Fruit fly (Drosophila melanogaster): ENCODE measurements around the gene NetB.

dm6 chrX:14727580-14727979 lies 21.6 kb downstream of the NetB start:
- TF ChIP-seq dmrt93B (GFP tag; optimal IDR thresholded peaks at IDR 0.05) (no peak), dsf (GFP tag; optimal IDR thresholded peaks at IDR 0.05; ENCODE audit: borderline replicate concordance) (no peak), Hnf4 (GFP tag; optimal IDR thresholded peaks at IDR 0.05) (no peak)
